Worm (Caenorhabditis elegans) whole organism, late embryonic: ENCODE data around the gene C18B2.4.
A peak's percentile ranks its signal among the peaks of the same experiment; 100 is the strongest.

ENCODE experiments used
- C38D4.7 ChIP-seq: fragments of 200-800 bp; sonication (Bioruptor generic); optimal IDR thresholded peaks from 2 replicates; lab custom pipeline; 2018; ENCODE audit warnings: mild to moderate bottlenecking, missing genetic modification characterization, moderate library complexity, missing compliant biosample characterization
- Y22D7AL.16 ChIP-seq: sonication (generic microtip); optimal IDR thresholded peaks from 2 replicates; lab custom pipeline; 2016; ENCODE audit warnings: missing genetic modification characterization, missing compliant biosample characterization
- ama-1 ChIP-seq: fragments of 150-350 bp; optimal IDR thresholded peaks from 2 replicates; lab custom pipeline; 2014
- ceh-19 ChIP-seq: fragments of 200-800 bp; sonication (Bioruptor generic); optimal IDR thresholded peaks from 2 replicates; lab custom pipeline; 2018; ENCODE audit warnings: mild to moderate bottlenecking, missing genetic modification characterization, missing compliant biosample characterization
- ceh-2 ChIP-seq: sonication (generic microtip); optimal IDR thresholded peaks from 2 replicates; lab custom pipeline; 2016; ENCODE audit warnings: missing genotype, missing genetic modification characterization, missing compliant biosample characterization
- fax-1 ChIP-seq: sonication (generic microtip); optimal IDR thresholded peaks from 2 replicates; lab custom pipeline; 2016; ENCODE audit warnings: missing genotype, missing genetic modification characterization, missing compliant biosample characterization
- lin-11 ChIP-seq: fragments of 200-800 bp; sonication (Bioruptor generic); optimal IDR thresholded peaks from 2 replicates; lab custom pipeline; 2018; ENCODE audit warnings: mild to moderate bottlenecking, missing genetic modification characterization, missing compliant biosample characterization
- pha-4 ChIP-seq: fragments of 150-350 bp; optimal IDR thresholded peaks from 2 replicates; lab custom pipeline; 2018; ENCODE audit warnings: missing biosample characterization, missing genetic modification reagents, missing genetic modification characterization
- sox-4 ChIP-seq: sonication (generic microtip); optimal IDR thresholded peaks from 2 replicates; lab custom pipeline; 2017; ENCODE audit warnings: mild to moderate bottlenecking, missing genetic modification characterization, inconsistent platforms, missing compliant biosample characterization
- tbx-2 ChIP-seq: sonication (generic microtip); optimal IDR thresholded peaks from 2 replicates; lab custom pipeline; 2016; ENCODE audit warnings: missing genetic modification characterization, missing compliant biosample characterization
- tbx-7 ChIP-seq: sonication (generic microtip); optimal IDR thresholded peaks from 2 replicates; lab custom pipeline; 2016; ENCODE audit warnings: missing genotype, missing genetic modification characterization, missing compliant biosample characterization
- unc-3 ChIP-seq, 2 experiments: fragments of 200-800 bp in 1 of 2; sonication (Bioruptor generic) in 1 of 2; sonication (generic microtip) in 1 of 2; conservative IDR thresholded peaks in 1 of 2; optimal IDR thresholded peaks in 1 of 2; 2 replicates each; pipeline versions ENCODE4 v1.3.6 to Lab custom; 2016 to 2022; ENCODE audit warnings: missing compliant biosample characterization in 2 of 2, missing genetic modification characterization in 2 of 2, missing genetic modification reagents in 1 of 2
- unc-55 ChIP-seq: sonication (generic microtip); optimal IDR thresholded peaks from 2 replicates; lab custom pipeline; 2017; ENCODE audit warnings: missing biosample characterization, missing genetic modification reagents, missing genetic modification characterization

- no peak for TF ChIP-seq unc-55 (GFP tag; lab: Kevin White, UChicago)
- TF ChIP-seq ceh-2: peak; percentile 2
- TF ChIP-seq sox-4 (tag; lab: Kevin White, UChicago): no peak
- no peak for TF ChIP-seq ceh-19 (GFP tag; lab: Kevin White, UChicago)
- TF ChIP-seq C38D4.7: no peak
- no peak for TF ChIP-seq Y22D7AL.16 (tag; lab: Kevin White, UChicago)
- TF ChIP-seq unc-3 (GFP tag; conservative IDR thresholded peaks at IDR 0.05; lab: Robert Waterston, UW): no peak
- TF ChIP-seq unc-3 (tag; optimal IDR thresholded peaks at IDR 0.05; lab: Kevin White, UChicago): no peak
- no peak for TF ChIP-seq ama-1 (lab: Kevin White, UChicago)
- no peak for TF ChIP-seq fax-1 (tag; lab: Kevin White, UChicago)
- no peak for TF ChIP-seq tbx-7
- peak; percentile 54 for TF ChIP-seq tbx-2 (tag; lab: Kevin White, UChicago)
- TF ChIP-seq lin-11 (tag; lab: Kevin White, UChicago): no peak
- TF ChIP-seq pha-4: no peak
Observed at ce11 chrX:3650100-3650809, 44.7 kb upstream of the C18B2.4 start, which contains the start of the genes sax-1 and R11G1.2.
